Worm (Caenorhabditis elegans) whole organism, mixed stage, embryonic: ENCODE measurements around the gene C54F6.12.

Experiments used
- blmp-1 ChIP-seq: fragments of 150-350 bp; optimal IDR thresholded peaks from 2 replicates; lab custom pipeline; 2014; ENCODE audit warnings: missing biosample characterization, missing genetic modification characterization
- elt-1 ChIP-seq: sonication (generic microtip); optimal IDR thresholded peaks from 2 replicates; lab custom pipeline; 2017; ENCODE audit warnings: missing genetic modification characterization, mild to moderate bottlenecking, missing compliant biosample characterization, antibody characterized with exemption, moderate library complexity, borderline replicate concordance; ENCODE audit not compliant: insufficient read depth
- flh-1 ChIP-seq: fragments of 200-800 bp; sonication (Bioruptor generic); optimal IDR thresholded peaks from 2 replicates; lab custom pipeline; 2018; ENCODE audit warnings: mild to moderate bottlenecking, missing genetic modification characterization, moderate library complexity, missing compliant biosample characterization
- lin-13 ChIP-seq: fragments of 150-350 bp; optimal IDR thresholded peaks from 2 replicates; lab custom pipeline; 2014; ENCODE audit warnings: missing biosample characterization, missing genetic modification characterization
- mep-1 ChIP-seq: fragments of 150-350 bp; optimal IDR thresholded peaks from 2 replicates; lab custom pipeline; 2017; ENCODE audit warnings: missing biosample characterization, missing genetic modification reagents, missing genetic modification characterization, inconsistent platforms
- nhr-2 ChIP-seq: fragments of 150-350 bp; optimal IDR thresholded peaks from 2 replicates; lab custom pipeline; 2014; ENCODE audit warnings: missing biosample characterization, missing genetic modification characterization
- sptf-1 ChIP-seq: sonication (generic microtip); optimal IDR thresholded peaks from 2 replicates; lab custom pipeline; 2017; ENCODE audit warnings: mild to moderate bottlenecking, missing genetic modification characterization, moderate library complexity, missing compliant biosample characterization
- unc-62 ChIP-seq: fragments of 150-350 bp; optimal IDR thresholded peaks from 2 replicates; lab custom pipeline; 2014; ENCODE audit warnings: missing biosample characterization, missing genetic modification reagents, missing genetic modification characterization

DNA sequence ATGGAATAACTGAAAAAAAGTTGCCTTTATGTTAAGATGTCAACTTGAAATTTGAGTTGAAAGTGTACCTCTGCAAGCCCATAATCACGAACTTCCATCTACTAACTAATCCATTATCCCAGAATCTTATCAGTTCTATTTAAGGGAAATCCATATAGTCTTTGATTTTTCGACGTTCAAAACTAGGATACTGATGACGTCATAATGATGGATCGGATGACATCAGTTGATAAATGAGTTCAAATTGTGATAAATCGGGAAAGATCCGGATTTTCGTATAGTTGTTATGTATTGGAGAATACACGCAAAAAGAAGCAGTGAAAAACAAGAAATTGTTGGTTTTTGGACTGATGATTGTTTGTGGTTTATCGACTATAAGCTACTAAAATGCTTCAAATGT, 5.8 kb upstream of the C54F6.12 start:
- no peak for TF ChIP-seq unc-62 (GFP tag; lab: Kevin White, UChicago)
- no peak for TF ChIP-seq nhr-2 (tag; lab: Kevin White, UChicago)
- TF ChIP-seq elt-1 (tag; lab: Kevin White, UChicago) = no peak
- TF ChIP-seq blmp-1 (tag; lab: Kevin White, UChicago) = no peak
- TF ChIP-seq sptf-1 = no peak
- TF ChIP-seq lin-13 (tag; lab: Kevin White, UChicago) = no peak
- no peak for TF ChIP-seq flh-1
- TF ChIP-seq mep-1 (tag; lab: Kevin White, UChicago) = no peak
